Worm (Caenorhabditis elegans): Measurements from ENCODE around the gene srh-3.

The srh-3 gene

ce11 chrV:1682279-1682678 lies at the start of gene srh-3:
TSS of gene srh-3 (plus strand) at chrV:1682579.
- TF ChIP-seq sea-1 (GFP tag; conservative IDR thresholded peaks at IDR 0.05) (no peak), F13C5.2 (tag; optimal IDR thresholded peaks at IDR 0.05) (no peak), ceh-13 (GFP tag; optimal IDR thresholded peaks at IDR 0.05) (no peak), hnd-1 (tag; optimal IDR thresholded peaks at IDR 0.05) (no peak), B0310.2 (tag; optimal IDR thresholded peaks at IDR 0.05) (no peak), aly-1 (tag; optimal IDR thresholded peaks at IDR 0.05) (no peak), ama-1 (optimal IDR thresholded peaks at IDR 0.05) (no peak), tbx-11 (GFP tag; IDR thresholded peaks at IDR 0.05) (no peak), ets-7 (tag; optimal IDR thresholded peaks at IDR 0.05) (no peak), pes-1 (GFP tag; IDR thresholded peaks at IDR 0.05) (no peak)

ce11 chrV:1635859-1636258 lies 46.5 kb upstream of the srh-3 start, which contains the start of gene str-222:
TSS of gene str-222 (plus strand) at chrV:1636159.
- no peak for TF ChIP-seq ets-7 (tag; optimal IDR thresholded peaks at IDR 0.05)
- no peak for TF ChIP-seq hmbx-1 (tag; optimal IDR thresholded peaks at IDR 0.05)

- TF ChIP-seq ceh-13 (GFP tag; optimal IDR thresholded peaks at IDR 0.05), result no peak
- no peak for TF ChIP-seq B0310.2 (tag; optimal IDR thresholded peaks at IDR 0.05)
- no peak for TF ChIP-seq sea-1 (GFP tag; conservative IDR thresholded peaks at IDR 0.05)
- no peak for TF ChIP-seq hnd-1 (tag; optimal IDR thresholded peaks at IDR 0.05)
- no peak for TF ChIP-seq hmg-4 (GFP tag; optimal IDR thresholded peaks at IDR 0.05)
- no peak for TF ChIP-seq ceh-36 (tag; optimal IDR thresholded peaks at IDR 0.05)
- no peak for TF ChIP-seq ets-7 (tag; optimal IDR thresholded peaks at IDR 0.05)
- no peak for TF ChIP-seq hmbx-1 (tag; optimal IDR thresholded peaks at IDR 0.05)
- TF ChIP-seq flt-1 (GFP tag; IDR thresholded peaks at IDR 0.05), result no peak
- no peak for TF ChIP-seq ama-1 (optimal IDR thresholded peaks at IDR 0.05)
- no peak for TF ChIP-seq aly-1 (tag; optimal IDR thresholded peaks at IDR 0.05)
- TF ChIP-seq pes-1 (GFP tag; IDR thresholded peaks at IDR 0.05), result no peak
- TF ChIP-seq tbx-37 (GFP tag; conservative IDR thresholded peaks at IDR 0.05), result no peak
- no peak for TF ChIP-seq scrt-1 (GFP tag; IDR thresholded peaks at IDR 0.05)
- TF ChIP-seq F13C5.2 (tag; optimal IDR thresholded peaks at IDR 0.05), result no peak
- no peak for TF ChIP-seq tbx-11 (GFP tag; IDR thresholded peaks at IDR 0.05)
- TF ChIP-seq tra-4 (tag; optimal IDR thresholded peaks at IDR 0.05), result no peak
Measured at ce11 chrV:1640008-1640407, 42.4 kb upstream of the srh-3 start, which contains the start of gene str-221. TSS of gene str-221 (plus strand) at chrV:1640308.

DNA sequence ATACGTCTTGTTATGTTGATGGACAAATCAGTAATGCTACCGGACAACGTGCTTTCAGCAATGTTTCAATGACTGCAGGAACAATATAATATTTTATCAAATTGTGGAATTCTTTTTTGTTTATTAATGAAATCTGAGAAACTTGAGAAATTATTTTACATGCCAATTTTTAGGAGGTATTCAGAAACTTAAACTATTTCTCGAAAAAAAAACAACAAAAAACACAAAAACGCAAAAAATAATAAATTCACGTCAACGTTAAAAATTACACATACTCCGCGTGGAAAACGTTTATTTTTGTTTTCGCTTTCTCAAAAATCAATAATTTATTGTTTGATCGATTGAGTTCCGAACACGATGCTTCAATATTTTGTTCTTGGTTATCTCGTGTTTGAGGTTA lies 40.2 kb upstream of the srh-3 start, which contains the start of gene Y46H3D.1:
Gene Y46H3D.1 (plus strand): TSS at position 301 of the 400 bp plus-strand sequence.
- TF ChIP-seq pes-1 (GFP tag; IDR thresholded peaks at IDR 0.05), result no peak
- no peak for TF ChIP-seq flt-1 (GFP tag; IDR thresholded peaks at IDR 0.05)
- no peak for TF ChIP-seq B0310.2 (tag; optimal IDR thresholded peaks at IDR 0.05)
- no peak for TF ChIP-seq aly-1 (tag; optimal IDR thresholded peaks at IDR 0.05)
- no peak for TF ChIP-seq ets-7 (tag; optimal IDR thresholded peaks at IDR 0.05)
- no peak for TF ChIP-seq hmg-4 (GFP tag; optimal IDR thresholded peaks at IDR 0.05)
- TF ChIP-seq ama-1 (optimal IDR thresholded peaks at IDR 0.05), result no peak
- TF ChIP-seq hmbx-1 (tag; optimal IDR thresholded peaks at IDR 0.05), result no peak
- TF ChIP-seq ceh-13 (GFP tag; optimal IDR thresholded peaks at IDR 0.05), result no peak
- TF ChIP-seq scrt-1 (GFP tag; IDR thresholded peaks at IDR 0.05), result no peak
- TF ChIP-seq F13C5.2 (tag; optimal IDR thresholded peaks at IDR 0.05), result no peak
- no peak for TF ChIP-seq ceh-36 (tag; optimal IDR thresholded peaks at IDR 0.05)
- TF ChIP-seq hnd-1 (tag; optimal IDR thresholded peaks at IDR 0.05), result no peak
- TF ChIP-seq tra-4 (tag; optimal IDR thresholded peaks at IDR 0.05), result no peak
- no peak for TF ChIP-seq sea-1 (GFP tag; conservative IDR thresholded peaks at IDR 0.05)
- TF ChIP-seq tbx-11 (GFP tag; IDR thresholded peaks at IDR 0.05), result no peak
- no peak for TF ChIP-seq tbx-37 (GFP tag; conservative IDR thresholded peaks at IDR 0.05)

DNA sequence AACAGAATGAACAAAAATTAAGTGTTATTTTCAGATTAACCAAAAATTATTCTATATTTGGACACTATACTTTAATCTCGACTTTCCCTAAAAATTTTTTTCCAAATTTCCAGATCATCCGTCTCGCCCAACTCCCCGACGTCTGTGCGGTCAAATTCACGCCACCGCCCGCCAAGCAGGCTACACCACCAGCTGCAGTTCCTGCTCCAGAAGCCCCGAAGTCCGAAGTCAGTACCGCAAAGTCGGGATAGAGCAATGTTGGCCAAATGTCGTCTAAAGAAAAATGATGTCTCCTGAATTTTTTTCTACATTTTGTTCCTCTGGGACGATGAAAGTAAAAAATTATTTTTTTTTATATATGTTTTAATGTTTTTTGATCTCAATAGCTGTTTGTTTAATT lies 39.6 kb upstream of the srh-3 start:
- TF ChIP-seq ama-1 (optimal IDR thresholded peaks at IDR 0.05) (no peak), hmbx-1 (tag; optimal IDR thresholded peaks at IDR 0.05) (no peak), aly-1 (tag; optimal IDR thresholded peaks at IDR 0.05) (no peak), hmg-4 (GFP tag; optimal IDR thresholded peaks at IDR 0.05) (no peak), tra-4 (tag; optimal IDR thresholded peaks at IDR 0.05) (no peak), scrt-1 (GFP tag; IDR thresholded peaks at IDR 0.05) (no peak), hnd-1 (tag; optimal IDR thresholded peaks at IDR 0.05) (no peak), ets-7 (tag; optimal IDR thresholded peaks at IDR 0.05) (no peak), F13C5.2 (tag; optimal IDR thresholded peaks at IDR 0.05) (no peak), flt-1 (GFP tag; IDR thresholded peaks at IDR 0.05) (no peak), B0310.2 (tag; optimal IDR thresholded peaks at IDR 0.05) (no peak), tbx-37 (GFP tag; conservative IDR thresholded peaks at IDR 0.05) (no peak), pes-1 (GFP tag; IDR thresholded peaks at IDR 0.05) (no peak), tbx-11 (GFP tag; IDR thresholded peaks at IDR 0.05) (no peak), ceh-13 (GFP tag; optimal IDR thresholded peaks at IDR 0.05) (no peak), ceh-36 (tag; optimal IDR thresholded peaks at IDR 0.05) (no peak), sea-1 (GFP tag; conservative IDR thresholded peaks at IDR 0.05) (no peak)

DNA sequence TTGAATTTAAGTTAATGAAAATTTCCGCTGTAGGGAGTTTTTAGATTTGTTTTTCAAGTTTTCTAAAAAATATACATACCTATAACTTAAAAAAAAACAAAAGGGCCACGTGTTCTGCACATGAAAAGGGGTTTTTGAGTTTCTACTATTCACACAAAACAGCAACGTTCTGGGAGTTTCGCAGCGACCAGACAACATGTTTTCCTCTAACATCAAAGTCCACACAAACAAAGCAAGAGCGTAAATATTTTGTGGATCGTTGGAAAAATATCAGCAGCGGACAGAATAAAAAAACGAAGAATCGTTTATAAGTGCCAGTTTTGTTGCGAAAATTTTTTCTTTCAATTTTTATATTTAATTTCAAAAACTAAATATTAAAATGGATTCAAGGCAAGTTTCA lies 38.5 kb upstream of the srh-3 start, which contains the start of gene alh-2:
Gene alh-2 (plus strand): TSS at position 284 of the 400 bp plus-strand sequence.
- TF ChIP-seq tra-4 (tag; optimal IDR thresholded peaks at IDR 0.05) (no peak), hmbx-1 (tag; optimal IDR thresholded peaks at IDR 0.05) (no peak), tbx-11 (GFP tag; IDR thresholded peaks at IDR 0.05) (no peak), ceh-13 (GFP tag; optimal IDR thresholded peaks at IDR 0.05) (no peak), ets-7 (tag; optimal IDR thresholded peaks at IDR 0.05) (no peak), pes-1 (GFP tag; IDR thresholded peaks at IDR 0.05) (no peak), B0310.2 (tag; optimal IDR thresholded peaks at IDR 0.05) (no peak), flt-1 (GFP tag; IDR thresholded peaks at IDR 0.05) (no peak), ama-1 (optimal IDR thresholded peaks at IDR 0.05) (no peak), sea-1 (GFP tag; conservative IDR thresholded peaks at IDR 0.05) (no peak), tbx-37 (GFP tag; conservative IDR thresholded peaks at IDR 0.05) (no peak), aly-1 (tag; optimal IDR thresholded peaks at IDR 0.05) (no peak), hmg-4 (GFP tag; optimal IDR thresholded peaks at IDR 0.05) (no peak), ceh-36 (tag; optimal IDR thresholded peaks at IDR 0.05) (no peak), hnd-1 (tag; optimal IDR thresholded peaks at IDR 0.05) (no peak), F13C5.2 (tag; optimal IDR thresholded peaks at IDR 0.05) (no peak)

DNA sequence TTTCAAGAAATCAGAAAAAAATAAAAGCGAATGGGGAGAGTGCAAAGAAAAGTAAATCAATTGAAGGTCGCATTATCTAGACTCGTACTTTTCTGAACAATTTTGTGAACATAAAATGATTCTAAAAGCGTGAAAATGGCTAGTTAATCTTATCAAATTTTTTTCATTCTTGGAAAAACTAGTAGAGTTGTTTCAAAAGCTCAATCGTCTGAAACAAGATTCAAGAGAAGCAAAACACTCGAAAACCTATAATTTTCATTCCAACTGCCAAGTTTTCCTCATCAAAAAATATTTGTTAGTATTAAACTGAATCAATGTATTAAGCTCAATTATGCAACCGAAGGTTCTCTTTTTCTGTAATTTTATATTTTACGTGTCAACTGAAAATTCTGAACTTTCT lies 34.4 kb upstream of the srh-3 start, which contains the start of gene irld-45:
Gene irld-45 (plus strand): TSS at position 301 of the 400 bp plus-strand sequence.
- TF ChIP-seq ets-7 (tag; optimal IDR thresholded peaks at IDR 0.05) (no peak), tbx-11 (GFP tag; IDR thresholded peaks at IDR 0.05) (no peak), F13C5.2 (tag; optimal IDR thresholded peaks at IDR 0.05) (no peak), scrt-1 (GFP tag; IDR thresholded peaks at IDR 0.05) (no peak), flt-1 (GFP tag; IDR thresholded peaks at IDR 0.05) (no peak), tra-4 (tag; optimal IDR thresholded peaks at IDR 0.05) (no peak), ceh-13 (GFP tag; optimal IDR thresholded peaks at IDR 0.05) (no peak), ceh-36 (tag; optimal IDR thresholded peaks at IDR 0.05) (no peak)

Data from whole organism, early embryonic.